Worm (Caenorhabditis elegans) whole organism, L2 larva: ENCODE measurements around the gene srbc-13.
A peak's percentile ranks its signal among the peaks of the same experiment; 100 is the strongest.
"Not testable (repeated sequence)": the region's sequence is repeated elsewhere in the genome, so short reads cannot be mapped to it uniquely, and the experiment has no call there.

ENCODE experiments used
- C34F6.9 ChIP-seq: fragments of 150-350 bp; optimal IDR thresholded peaks from 2 replicates; lab custom pipeline; 2014; ENCODE audit warnings: missing biosample characterization, missing genetic modification characterization
- F13H6.1 ChIP-seq: sonication (generic microtip); optimal IDR thresholded peaks from 2 replicates; lab custom pipeline; 2016; ENCODE audit warnings: missing genetic modification characterization, missing compliant biosample characterization
- R02D3.7 ChIP-seq: fragments of 150-350 bp; optimal IDR thresholded peaks from 2 replicates; lab custom pipeline; 2014; ENCODE audit warnings: missing biosample characterization, missing genetic modification characterization
- ZK546.5 ChIP-seq: sonication (generic microtip); optimal IDR thresholded peaks from 2 replicates; lab custom pipeline; 2017; ENCODE audit warnings: missing biosample characterization, missing genetic modification characterization
- alr-1 ChIP-seq: fragments of 150-350 bp; optimal IDR thresholded peaks from 2 replicates; lab custom pipeline; 2014; ENCODE audit warnings: missing biosample characterization, missing genetic modification characterization
- aly-2 ChIP-seq: fragments of 150-350 bp; optimal IDR thresholded peaks from 2 replicates; lab custom pipeline; 2014; ENCODE audit warnings: missing biosample characterization, missing genetic modification characterization
- ceh-16 ChIP-seq: fragments of 150-350 bp; optimal IDR thresholded peaks from 2 replicates; lab custom pipeline; 2014; ENCODE audit warnings: missing biosample characterization, missing genetic modification characterization
- crh-2 ChIP-seq: sonication (generic microtip); optimal IDR thresholded peaks from 2 replicates; lab custom pipeline; 2017; ENCODE audit warnings: missing biosample characterization, missing genetic modification characterization
- dmd-4 ChIP-seq: sonication (generic microtip); optimal IDR thresholded peaks from 2 replicates; lab custom pipeline; 2017; ENCODE audit warnings: missing biosample characterization, missing genetic modification characterization
- egl-27 ChIP-seq: sonication (generic microtip); optimal IDR thresholded peaks from 3 replicates; lab custom pipeline; 2017; ENCODE audit warnings: missing biosample characterization, missing genetic modification reagents, missing genetic modification characterization
- elt-1 ChIP-seq: fragments of 150-350 bp; optimal IDR thresholded peaks from 2 replicates; lab custom pipeline; 2014; ENCODE audit warnings: missing biosample characterization, missing genetic modification characterization
- elt-3 ChIP-seq: sonication (generic microtip); optimal IDR thresholded peaks from 2 replicates; lab custom pipeline; 2017; ENCODE audit warnings: missing biosample characterization, missing genetic modification characterization
- fos-1 ChIP-seq: fragments of 150-350 bp; optimal IDR thresholded peaks from 2 replicates; lab custom pipeline; 2014; ENCODE audit warnings: missing biosample characterization, missing genetic modification characterization
- gmeb-1 ChIP-seq: fragments of 150-350 bp; optimal IDR thresholded peaks from 2 replicates; lab custom pipeline; 2014; ENCODE audit warnings: missing biosample characterization, missing genetic modification characterization
- lin-13 ChIP-seq: fragments of 150-350 bp; optimal IDR thresholded peaks from 2 replicates; lab custom pipeline; 2014; ENCODE audit warnings: missing biosample characterization, missing genetic modification reagents, missing genetic modification characterization
- lin-39 ChIP-seq: fragments of 150-350 bp; optimal IDR thresholded peaks from 2 replicates; lab custom pipeline; 2014; ENCODE audit warnings: missing biosample characterization, missing genetic modification reagents, missing genetic modification characterization
- lsy-2 ChIP-seq, 2 experiments: fragments of 150-350 bp in 1 of 2; sonication (generic microtip) in 1 of 2; optimal IDR thresholded peaks; 2 replicates each; lab custom pipeline; 2014 to 2017; ENCODE audit warnings: missing biosample characterization in 2 of 2, missing genetic modification characterization in 2 of 2
- mab-5 ChIP-seq: fragments of 150-350 bp; optimal IDR thresholded peaks from 2 replicates; lab custom pipeline; 2014; ENCODE audit warnings: missing biosample characterization, missing genetic modification characterization
- mbf-1 ChIP-seq: sonication (generic microtip); optimal IDR thresholded peaks from 2 replicates; lab custom pipeline; 2017; ENCODE audit warnings: missing biosample characterization, missing genetic modification characterization
- mdl-1 ChIP-seq, 2 experiments: fragments of 150-350 bp in 1 of 2; sonication (generic microtip) in 1 of 2; optimal IDR thresholded peaks; 2 replicates each; lab custom pipeline; 2017; ENCODE audit warnings: missing biosample characterization in 2 of 2, missing genetic modification characterization in 2 of 2
- nhr-12 ChIP-seq: fragments of 150-350 bp; optimal IDR thresholded peaks from 2 replicates; lab custom pipeline; 2014; ENCODE audit warnings: missing biosample characterization, missing genetic modification characterization
- nhr-129 ChIP-seq: fragments of 150-350 bp; optimal IDR thresholded peaks from 2 replicates; lab custom pipeline; 2014; ENCODE audit warnings: missing biosample characterization, missing genetic modification characterization
- nhr-21 ChIP-seq: fragments of 150-350 bp; optimal IDR thresholded peaks from 2 replicates; lab custom pipeline; 2014; ENCODE audit warnings: missing biosample characterization, missing genetic modification characterization
- nhr-23 ChIP-seq: fragments of 150-350 bp; optimal IDR thresholded peaks from 2 replicates; lab custom pipeline; 2014; ENCODE audit warnings: missing biosample characterization, missing genetic modification reagents, missing genetic modification characterization
- nhr-25 ChIP-seq: fragments of 150-350 bp; sonication (generic microtip); optimal IDR thresholded peaks from 3 replicates; lab custom pipeline; 2014; ENCODE audit warnings: missing biosample characterization, missing genetic modification characterization
- nhr-77 ChIP-seq: fragments of 150-350 bp; optimal IDR thresholded peaks from 2 replicates; lab custom pipeline; 2014; ENCODE audit warnings: missing biosample characterization, missing genetic modification characterization
- sem-4 ChIP-seq: fragments of 150-350 bp; optimal IDR thresholded peaks from 2 replicates; lab custom pipeline; 2014; ENCODE audit warnings: missing biosample characterization, missing genetic modification reagents, missing genetic modification characterization
- skn-1 ChIP-seq: sonication (generic microtip); optimal IDR thresholded peaks from 2 replicates; lab custom pipeline; 2017; ENCODE audit warnings: missing biosample characterization, missing genetic modification characterization
- sma-3 ChIP-seq: sonication (generic microtip); optimal IDR thresholded peaks from 2 replicates; lab custom pipeline; 2016; ENCODE audit warnings: missing genetic modification reagents, missing genetic modification characterization, missing compliant biosample characterization
- sma-9 ChIP-seq, 2 experiments: fragments of 150-350 bp in 1 of 2; sonication (generic microtip) in 1 of 2; optimal IDR thresholded peaks; 2 replicates each; lab custom pipeline; 2014 to 2016; ENCODE audit warnings: missing genetic modification characterization in 2 of 2, mild to moderate bottlenecking in 1 of 2, missing biosample characterization in 1 of 2, missing compliant biosample characterization in 1 of 2, missing genetic modification reagents in 1 of 2, moderate library complexity in 1 of 2
- snpc-4 ChIP-seq: fragments of 150-350 bp; optimal IDR thresholded peaks from 2 replicates; lab custom pipeline; 2014; ENCODE audit warnings: missing biosample characterization, missing genetic modification characterization
- unc-62 ChIP-seq: fragments of 150-350 bp; optimal IDR thresholded peaks from 2 replicates; lab custom pipeline; 2014; ENCODE audit warnings: missing biosample characterization, missing genetic modification reagents, missing genetic modification characterization
- ztf-11 ChIP-seq: sonication (generic microtip); optimal IDR thresholded peaks from 2 replicates; lab custom pipeline; 2017; ENCODE audit warnings: missing biosample characterization, missing genetic modification characterization
- ztf-4 ChIP-seq: fragments of 150-350 bp; optimal IDR thresholded peaks from 2 replicates; lab custom pipeline; 2014; ENCODE audit warnings: missing biosample characterization, missing genetic modification characterization

srbc-13 gene

DNA sequence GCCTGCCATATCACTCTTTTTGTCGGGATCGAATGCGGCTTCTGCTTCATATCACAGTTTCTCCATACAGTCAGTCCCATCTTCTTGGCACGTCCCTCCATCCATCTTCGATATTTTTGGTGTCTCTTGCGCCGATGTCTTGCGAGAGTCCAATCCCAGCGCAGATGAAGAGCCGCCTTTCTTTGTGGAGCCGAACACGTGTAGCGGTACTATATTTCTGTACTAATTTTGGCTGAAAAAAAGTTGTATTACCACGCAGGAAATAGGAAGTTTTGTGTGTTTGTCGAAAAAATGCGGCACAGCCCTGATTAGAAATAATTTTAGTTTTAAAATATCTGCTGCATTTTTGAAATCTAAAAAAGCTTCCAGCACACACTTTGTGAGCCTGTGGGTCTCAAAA is 4.5 kb upstream of the srbc-13 start, which contains the start of gene K09C6.8:
K09C6.8 (minus strand) TSS at position 101 of the 400 bp plus-strand sequence.
- TF ChIP-seq fos-1; crh-2 (tag; lab: Kevin White, UChicago); C34F6.9: not testable (repeated sequence)

DNA sequence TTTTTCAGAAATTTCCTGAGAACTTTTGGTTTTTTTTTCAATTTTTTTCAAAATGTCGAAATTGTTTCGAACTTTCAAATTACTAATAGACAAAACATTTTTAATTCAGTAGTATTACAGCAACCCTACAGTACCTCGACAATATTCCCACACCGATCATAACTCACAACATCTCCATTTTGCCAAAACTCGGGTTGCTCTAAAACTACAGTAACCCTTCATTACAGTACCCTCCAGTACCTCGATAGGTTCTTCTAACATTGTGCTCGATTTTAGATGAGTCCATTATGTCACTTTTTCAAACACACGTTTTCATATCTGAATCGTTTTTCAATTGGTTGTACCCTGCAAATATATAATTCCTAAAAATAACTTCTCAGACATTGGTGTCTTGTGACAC is 1.4 kb downstream of the srbc-13 start:
- TF ChIP-seq lsy-2 (tag; optimal IDR thresholded peaks at IDR 0.05; lab: Kevin White, UChicago) (no peak), nhr-77 (tag; lab: Kevin White, UChicago) (no peak), elt-1 (tag; lab: Kevin White, UChicago) (no peak), snpc-4 (tag; lab: Kevin White, UChicago) (no peak), nhr-25 (tag; lab: Kevin White, UChicago) (no peak), sma-3 (GFP tag; lab: Kevin White, UChicago) (no peak), nhr-12 (tag; lab: Kevin White, UChicago) (no peak), lin-39 (no peak), unc-62 (GFP tag; lab: Kevin White, UChicago) (no peak), dmd-4 (tag; lab: Kevin White, UChicago) (no peak)

DNA sequence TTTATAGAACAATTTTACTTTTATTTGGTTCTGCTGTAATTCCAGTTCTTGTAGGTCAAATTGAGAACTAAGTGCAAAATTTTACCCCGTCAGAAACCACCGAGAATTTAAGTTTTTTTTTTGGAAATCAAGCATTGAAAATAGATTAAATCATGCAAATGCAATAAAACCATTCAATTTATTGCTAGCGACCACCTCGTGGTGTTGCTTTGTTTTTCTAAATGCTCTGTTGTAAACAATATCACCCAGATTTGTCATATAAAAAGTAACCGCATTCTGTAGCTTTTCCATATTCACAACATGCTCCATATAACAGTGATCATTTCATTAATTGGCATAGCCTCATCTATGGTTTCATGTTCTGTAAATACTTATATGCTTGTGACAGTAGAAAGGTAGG is 1.9 kb downstream of the srbc-13 start, which contains the start of gene srbc-12:
srbc-12 (plus strand) TSS at position 301 of the 400 bp plus-strand sequence.
- TF ChIP-seq mdl-1 (tag; optimal IDR thresholded peaks at IDR 0.05; lab: Kevin White, UChicago), result no peak
- TF ChIP-seq ztf-4 (tag; lab: Kevin White, UChicago), result no peak
- TF ChIP-seq ZK546.5 (tag; lab: Kevin White, UChicago), result no peak
- TF ChIP-seq nhr-129, result no peak

DNA sequence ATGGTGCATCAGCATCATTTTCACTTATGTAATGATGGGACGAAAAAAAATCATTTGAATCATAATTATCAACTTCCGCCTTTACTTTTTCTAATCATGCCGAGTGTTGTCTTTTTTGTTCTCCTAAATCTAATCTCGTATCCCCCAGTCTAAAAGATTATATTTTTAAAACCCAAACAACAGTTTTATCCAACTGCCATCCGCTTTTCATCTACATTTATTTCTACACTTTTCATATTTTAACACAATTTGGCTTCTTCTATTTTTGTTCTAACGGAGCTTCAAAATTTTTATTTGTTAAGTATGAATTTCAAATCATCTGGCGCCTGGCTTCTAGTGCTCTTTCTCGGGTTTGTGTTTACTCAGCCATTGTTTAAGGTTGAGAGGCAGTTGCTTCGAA is 4.6 kb downstream of the srbc-13 start, which contains the start of gene K09C6.3:
K09C6.3 (plus strand) TSS at position 301 of the 400 bp plus-strand sequence.
- TF ChIP-seq egl-27 (tag; lab: Kevin White, UChicago) (no peak), sma-9 (GFP tag; optimal IDR thresholded peaks at IDR 0.05; lab: Kevin White, UChicago) (no peak), sma-9 (tag; optimal IDR thresholded peaks at IDR 0.05; lab: Kevin White, UChicago) (no peak), nhr-21 (tag; lab: Kevin White, UChicago) (no peak), elt-3 (tag; lab: Kevin White, UChicago) (no peak), lsy-2 (tag; optimal IDR thresholded peaks at IDR 0.05; lab: Kevin White, UChicago) (no peak), gmeb-1 (tag; lab: Kevin White, UChicago) (no peak)

- TF ChIP-seq sma-3 (GFP tag; lab: Kevin White, UChicago) (no peak), sma-9 (GFP tag; optimal IDR thresholded peaks at IDR 0.05; lab: Kevin White, UChicago) (no peak), sma-9 (tag; optimal IDR thresholded peaks at IDR 0.05; lab: Kevin White, UChicago) (no peak)
Measured at ce11 chrV:854966-855365, 7.3 kb downstream of the srbc-13 start, which contains the start of gene K09C6.9. Gene K09C6.9 (minus strand): TSS chrV:855066.

DNA sequence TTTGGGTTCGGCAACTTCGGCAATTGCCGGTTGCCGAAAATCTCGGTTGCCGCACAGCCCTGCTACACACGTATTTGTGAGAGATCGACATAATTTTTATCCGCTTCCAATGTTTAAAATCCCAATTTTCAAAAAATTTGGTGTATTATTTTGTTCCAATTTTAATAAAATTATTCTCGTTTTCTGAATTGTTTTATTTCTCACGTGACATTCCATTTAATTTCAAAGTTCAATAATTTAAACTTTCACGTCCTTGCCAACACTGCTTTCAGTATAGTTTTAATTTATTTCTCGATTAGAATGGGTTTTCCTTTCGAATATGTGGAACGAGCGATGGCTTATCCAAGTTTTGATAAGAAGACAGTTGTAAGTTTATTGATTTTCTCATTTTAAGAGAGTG is 8.9 kb downstream of the srbc-13 start, which contains the start of gene K09C6.2:
K09C6.2 (plus strand) TSS at position 301 of the 400 bp plus-strand sequence.
- TF ChIP-seq nhr-12 (tag; lab: Kevin White, UChicago) (no peak), lin-13 (GFP tag; lab: Kevin White, UChicago) (no peak), alr-1 (no peak), aly-2 (tag; lab: Kevin White, UChicago) (no peak)

- TF ChIP-seq sem-4 (tag; lab: Kevin White, UChicago), result no peak
- peak; percentile 88 for TF ChIP-seq snpc-4 (tag; lab: Kevin White, UChicago)
Measured at ce11 chrV:858841-859456, 11.3 kb downstream of the srbc-13 start.

- TF ChIP-seq ztf-11 (no peak), nhr-25 (tag; lab: Kevin White, UChicago) (no peak), sem-4 (tag; lab: Kevin White, UChicago) (no peak), lsy-2 (tag; optimal IDR thresholded peaks at IDR 0.05; lab: Kevin White, UChicago) (no peak), lin-13 (GFP tag; lab: Kevin White, UChicago) (no peak), egl-27 (tag; lab: Kevin White, UChicago) (no peak), nhr-21 (tag; lab: Kevin White, UChicago) (no peak), mbf-1 (tag; lab: Kevin White, UChicago) (no peak), sma-3 (GFP tag; lab: Kevin White, UChicago) (no peak), nhr-23 (tag; lab: Kevin White, UChicago) (no peak), skn-1 (tag; lab: Kevin White, UChicago) (no peak), elt-3 (tag; lab: Kevin White, UChicago) (no peak), C34F6.9 (no peak), ceh-16 (no peak), crh-2 (tag; lab: Kevin White, UChicago) (no peak), mab-5 (tag; lab: Kevin White, UChicago) (no peak), alr-1 (no peak), F13H6.1 (tag; lab: Kevin White, UChicago) (no peak), R02D3.7 (tag; lab: Kevin White, UChicago) (no peak)
Measured at ce11 chrV:866729-867128, 19.1 kb downstream of the srbc-13 start, which contains the start of gene T02B11.3. Gene T02B11.3 (minus strand): TSS chrV:866829.
